Worm (Caenorhabditis elegans): ENCODE measurements around the gene cyp-13A8.

The cyp-13A8 gene

DNA sequence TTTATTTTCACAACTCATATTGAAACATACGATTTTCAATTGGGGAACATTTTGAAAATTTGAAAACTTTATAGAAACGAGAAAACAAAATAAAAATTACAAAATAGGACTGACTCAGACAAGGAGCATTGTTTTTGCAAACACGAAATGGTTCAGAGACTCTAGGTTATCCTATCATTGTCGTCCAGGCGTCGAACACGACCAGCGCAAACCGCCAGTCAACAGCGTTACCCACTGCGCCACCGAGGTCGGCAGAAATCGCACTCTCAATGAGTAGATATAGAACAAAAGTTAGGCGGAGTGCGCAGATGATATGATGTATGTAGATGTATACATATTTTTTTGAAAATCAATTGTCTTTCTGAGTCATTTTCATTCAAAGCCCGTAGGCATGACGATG, 32.7 kb downstream of the cyp-13A8 start:
- TF ChIP-seq ztf-29 (GFP tag; IDR thresholded peaks at IDR 0.05) (peak; percentile 84), T22C8.4 (GFP tag; IDR thresholded peaks at IDR 0.05) (peak; percentile 81), cog-1 (tag; optimal IDR thresholded peaks at IDR 0.05) (peak; percentile 47), flt-1 (GFP tag; IDR thresholded peaks at IDR 0.05) (peak; percentile 94), klf-2 (GFP tag; conservative IDR thresholded peaks at IDR 0.05) (peak; percentile 92), med-1 (GFP tag; optimal IDR thresholded peaks at IDR 0.05; ENCODE audit: insufficient read depth) (peak; percentile 63), ref-1 (GFP tag; conservative IDR thresholded peaks at IDR 0.05) (peak; percentile 79), tab-1 (GFP tag; IDR thresholded peaks at IDR 0.05) (peak; percentile 94), ztf-23 (GFP tag; IDR thresholded peaks at IDR 0.05) (peak; percentile 90)

- TF ChIP-seq tab-1 (GFP tag; IDR thresholded peaks at IDR 0.05) = no peak
- TF ChIP-seq cog-1 (tag; optimal IDR thresholded peaks at IDR 0.05) = no peak
- TF ChIP-seq flt-1 (GFP tag; IDR thresholded peaks at IDR 0.05) = no peak
- TF ChIP-seq T22C8.4 (GFP tag; IDR thresholded peaks at IDR 0.05) = no peak
- no peak for TF ChIP-seq ztf-29 (GFP tag; IDR thresholded peaks at IDR 0.05)
- no peak for TF ChIP-seq klf-2 (GFP tag; conservative IDR thresholded peaks at IDR 0.05)
- TF ChIP-seq ztf-23 (GFP tag; IDR thresholded peaks at IDR 0.05) = no peak
- TF ChIP-seq ref-1 (GFP tag; conservative IDR thresholded peaks at IDR 0.05) = no peak
- TF ChIP-seq med-1 (GFP tag; optimal IDR thresholded peaks at IDR 0.05; ENCODE audit: insufficient read depth) = no peak
Measured at ce11 chrII:9773892-9774581, 33.3 kb downstream of the cyp-13A8 start, which contains the start of gene ZK1321.4. Gene ZK1321.4 (minus strand): TSS chrII:9773942.

DNA sequence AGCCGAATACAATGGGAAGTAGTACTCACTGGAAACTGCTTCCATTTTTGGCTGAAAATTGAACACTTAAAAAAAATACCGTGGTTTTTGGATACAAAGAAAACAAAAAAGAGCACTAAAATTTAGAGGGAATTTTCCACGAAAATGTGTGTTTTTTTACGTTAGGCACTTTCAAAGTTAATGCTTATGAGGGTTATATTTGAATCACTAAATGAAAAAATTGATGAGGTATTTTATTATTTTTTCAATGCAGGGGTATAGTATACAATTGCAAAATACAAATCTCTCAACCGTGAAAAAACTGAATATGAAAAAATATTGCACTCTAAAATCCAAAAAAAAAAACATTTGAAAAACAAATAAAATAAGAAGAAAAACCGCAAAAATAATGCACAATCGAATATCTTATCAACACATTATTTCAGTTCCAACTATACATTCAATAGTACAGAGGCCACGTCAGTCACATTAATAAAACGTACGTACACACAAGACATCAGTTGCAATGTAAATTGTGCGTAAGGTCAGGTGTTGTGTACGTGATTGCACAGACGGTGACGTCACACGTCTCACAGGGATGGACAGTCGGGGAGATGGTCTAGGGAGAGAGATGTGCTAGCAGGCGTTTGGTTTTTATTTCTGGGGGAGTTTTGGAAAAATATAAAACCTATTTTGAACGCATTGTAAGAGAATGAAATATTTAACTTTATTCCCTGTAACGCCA, 37.4 kb downstream of the cyp-13A8 start, which contains the start of gene aqp-10:
aqp-10 (minus strand) TSS at position 51 of the 724 bp plus-strand sequence.
- TF ChIP-seq ztf-23 (GFP tag; IDR thresholded peaks at IDR 0.05) = no peak
- no peak for TF ChIP-seq ref-1 (GFP tag; conservative IDR thresholded peaks at IDR 0.05)
- TF ChIP-seq T22C8.4 (GFP tag; IDR thresholded peaks at IDR 0.05) = no peak
- no peak for TF ChIP-seq ztf-29 (GFP tag; IDR thresholded peaks at IDR 0.05)
- no peak for TF ChIP-seq tab-1 (GFP tag; IDR thresholded peaks at IDR 0.05)
- TF ChIP-seq med-1 (GFP tag; optimal IDR thresholded peaks at IDR 0.05; ENCODE audit: insufficient read depth) = no peak
- no peak for TF ChIP-seq cog-1 (tag; optimal IDR thresholded peaks at IDR 0.05)
- no peak for TF ChIP-seq klf-2 (GFP tag; conservative IDR thresholded peaks at IDR 0.05)

DNA sequence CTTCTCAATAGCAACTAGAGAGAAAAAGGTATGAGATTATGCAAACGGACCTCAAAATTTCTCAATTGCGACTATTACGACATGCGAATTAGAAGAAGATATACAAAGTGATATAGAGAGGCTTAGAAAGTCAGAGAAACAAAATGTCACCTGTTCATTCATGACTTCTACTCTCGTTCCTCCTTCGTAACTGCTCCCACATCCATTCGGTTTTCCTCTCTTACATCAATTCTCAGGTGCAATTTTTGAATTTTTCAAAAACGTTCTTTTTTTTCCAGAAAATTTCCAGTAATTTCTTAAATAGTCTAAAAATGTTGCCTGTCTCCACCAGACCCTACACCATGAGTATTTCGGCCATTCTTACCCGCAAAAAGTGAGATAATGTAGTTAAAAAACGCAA, 42.7 kb downstream of the cyp-13A8 start:
- TF ChIP-seq tab-1 (GFP tag; IDR thresholded peaks at IDR 0.05) (no peak), klf-2 (GFP tag; conservative IDR thresholded peaks at IDR 0.05) (no peak), flt-1 (GFP tag; IDR thresholded peaks at IDR 0.05) (no peak)

DNA sequence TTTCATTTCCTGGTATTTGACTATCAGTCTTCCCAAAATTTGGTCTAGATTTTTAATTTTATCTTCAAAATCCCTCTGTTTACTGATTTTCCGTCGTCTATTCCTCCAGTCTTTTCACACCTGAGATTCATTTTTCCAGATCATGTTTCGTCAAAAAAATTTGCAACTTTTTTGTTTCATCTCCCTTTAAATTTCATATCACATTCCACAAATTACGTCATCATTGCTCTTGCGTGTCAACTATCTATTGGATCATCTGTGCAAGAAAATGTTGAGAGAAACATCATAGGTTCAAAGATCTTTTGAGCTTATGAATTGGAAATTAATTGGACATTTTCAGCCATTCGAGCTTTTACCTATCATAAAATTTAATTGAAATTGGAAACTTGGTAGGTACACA, 48.0 kb downstream of the cyp-13A8 start:
- no peak for TF ChIP-seq ztf-23 (GFP tag; IDR thresholded peaks at IDR 0.05)
- no peak for TF ChIP-seq klf-2 (GFP tag; conservative IDR thresholded peaks at IDR 0.05)
- no peak for TF ChIP-seq cog-1 (tag; optimal IDR thresholded peaks at IDR 0.05)
- no peak for TF ChIP-seq T22C8.4 (GFP tag; IDR thresholded peaks at IDR 0.05)
- TF ChIP-seq tab-1 (GFP tag; IDR thresholded peaks at IDR 0.05) = no peak
- TF ChIP-seq ref-1 (GFP tag; conservative IDR thresholded peaks at IDR 0.05) = no peak
- TF ChIP-seq med-1 (GFP tag; optimal IDR thresholded peaks at IDR 0.05; ENCODE audit: insufficient read depth) = no peak
- no peak for TF ChIP-seq flt-1 (GFP tag; IDR thresholded peaks at IDR 0.05)
- no peak for TF ChIP-seq ztf-29 (GFP tag; IDR thresholded peaks at IDR 0.05)

DNA sequence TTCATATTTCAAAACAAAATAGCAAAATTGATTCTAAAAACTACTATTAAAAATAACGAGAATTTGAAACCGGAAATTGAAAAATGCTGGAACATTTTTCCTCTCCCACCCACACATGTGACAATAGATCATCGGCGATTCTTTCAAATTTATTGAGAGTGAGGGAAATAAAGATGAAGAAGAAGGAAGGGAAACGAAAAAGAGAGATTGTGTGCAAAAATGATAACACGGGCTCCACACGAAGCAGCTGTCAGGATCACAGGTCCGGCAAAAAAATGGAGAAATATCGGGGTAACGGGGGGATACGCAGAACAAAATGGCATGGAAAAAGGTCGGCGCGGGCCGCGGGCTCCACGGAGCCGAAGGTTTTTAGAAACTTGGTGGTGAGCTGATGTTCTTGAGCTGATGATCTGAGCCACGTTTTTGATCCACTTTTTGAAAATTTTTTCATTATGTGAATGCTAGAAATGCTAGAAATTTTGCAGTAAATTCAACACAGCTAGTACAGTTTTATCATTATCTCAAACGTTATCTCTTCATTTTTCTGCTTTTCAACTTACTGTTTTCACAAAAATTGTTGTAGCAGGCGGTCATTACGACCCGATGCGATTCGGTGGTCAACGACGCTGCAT, 49.6 kb downstream of the cyp-13A8 start, which contains the start of gene shk-1:
shk-1 (plus strand) TSS at position 582 of the 632 bp plus-strand sequence.
- no peak for TF ChIP-seq ztf-29 (GFP tag; IDR thresholded peaks at IDR 0.05)
- TF ChIP-seq klf-2 (GFP tag; conservative IDR thresholded peaks at IDR 0.05) = no peak
- no peak for TF ChIP-seq ref-1 (GFP tag; conservative IDR thresholded peaks at IDR 0.05)
- TF ChIP-seq tab-1 (GFP tag; IDR thresholded peaks at IDR 0.05) = no peak
- TF ChIP-seq cog-1 (tag; optimal IDR thresholded peaks at IDR 0.05) = no peak
- no peak for TF ChIP-seq T22C8.4 (GFP tag; IDR thresholded peaks at IDR 0.05)
- no peak for TF ChIP-seq med-1 (GFP tag; optimal IDR thresholded peaks at IDR 0.05; ENCODE audit: insufficient read depth)
- no peak for TF ChIP-seq flt-1 (GFP tag; IDR thresholded peaks at IDR 0.05)
- no peak for TF ChIP-seq ztf-23 (GFP tag; IDR thresholded peaks at IDR 0.05)
